Fruit fly (Drosophila melanogaster) whole organism, embryonic: ENCODE results near the gene PolE2.

ENCODE experiments used
- BEAF-32 ChIP-seq: fragments of 200-800 bp; sonication (Bioruptor generic); optimal IDR thresholded peaks from 3 replicates; lab custom pipeline; 2017; ENCODE audit warnings: missing biosample characterization, missing genetic modification characterization, mild to moderate bottlenecking, moderate library complexity, missing genetic modification reagents
- Bgb ChIP-seq: fragments of 200-800 bp; sonication (Bioruptor generic); IDR thresholded peaks from 2 replicates; pipeline ENCODE4 v1.3.6; 2022; ENCODE audit warnings: missing biosample characterization, missing genetic modification characterization; ENCODE audit not compliant: partially characterized antibody
- Bteb2 ChIP-seq: fragments of 200-800 bp; sonication (Bioruptor generic); optimal IDR thresholded peaks from 2 replicates; lab custom pipeline; 2016; ENCODE audit warnings: missing biosample characterization, missing genetic modification characterization
- CG11085 ChIP-seq: fragments of 200-800 bp; sonication (Bioruptor generic); IDR thresholded peaks from 2 replicates; pipeline ENCODE4 v1.3.6; 2022; ENCODE audit warnings: missing biosample characterization, missing genetic modification characterization
- CG11093 ChIP-seq: fragments of 200-800 bp; sonication (Bioruptor generic); IDR thresholded peaks from 3 replicates; pipeline ENCODE4 v1.3.6; 2022; ENCODE audit warnings: missing biosample characterization, missing genetic modification characterization
- CG11560 ChIP-seq: fragments of 200-800 bp; sonication (Bioruptor generic); IDR thresholded peaks from 3 replicates; pipeline ENCODE4 v1.3.6; 2022; ENCODE audit warnings: missing biosample characterization, missing genetic modification characterization
- CG12769 ChIP-seq: fragments of 200-800 bp; sonication (Bioruptor generic); optimal IDR thresholded peaks from 2 replicates; lab custom pipeline; 2019; ENCODE audit warnings: missing biosample characterization, mild to moderate bottlenecking, missing genetic modification characterization, moderate library complexity
- CG13287 ChIP-seq: fragments of 200-800 bp; sonication (Bioruptor generic); IDR thresholded peaks from 2 replicates; pipeline ENCODE4 v1.3.6; 2022; ENCODE audit warnings: missing biosample characterization, missing genetic modification characterization; ENCODE audit not compliant: partially characterized antibody
- CG14710 ChIP-seq: fragments of 200-800 bp; sonication (Bioruptor generic); optimal IDR thresholded peaks from 3 replicates; lab custom pipeline; 2019; ENCODE audit warnings: missing biosample characterization, mild to moderate bottlenecking, missing genetic modification characterization, moderate library complexity
- CG15479 ChIP-seq: fragments of 200-800 bp; sonication (Bioruptor generic); optimal IDR thresholded peaks from 3 replicates; lab custom pipeline; 2019; ENCODE audit warnings: missing biosample characterization, mild to moderate bottlenecking, missing genetic modification characterization, moderate library complexity
- CG15514 ChIP-seq: fragments of 200-800 bp; sonication (Bioruptor generic); optimal IDR thresholded peaks from 3 replicates; lab custom pipeline; 2017; ENCODE audit warnings: missing biosample characterization, missing genetic modification characterization, mild to moderate bottlenecking, moderate library complexity, missing genetic modification reagents
- CG16863 ChIP-seq: fragments of 200-800 bp; sonication (Bioruptor generic); optimal IDR thresholded peaks from 3 replicates; lab custom pipeline; 2016; ENCODE audit warnings: missing biosample characterization, missing genetic modification characterization
- CG17328 ChIP-seq: fragments of 200-800 bp; sonication (Bioruptor generic); IDR thresholded peaks from 2 replicates; pipeline ENCODE4 v1.3.6; 2022; ENCODE audit warnings: missing biosample characterization, missing genetic modification characterization
- CG2875 ChIP-seq: fragments of 200-800 bp; sonication (Bioruptor generic); optimal IDR thresholded peaks from 2 replicates; lab custom pipeline; 2017; ENCODE audit warnings: missing biosample characterization, mild to moderate bottlenecking, missing genetic modification characterization, missing genetic modification reagents
- CG34224 ChIP-seq: fragments of 200-800 bp; sonication (Bioruptor generic); IDR thresholded peaks from 3 replicates; pipeline ENCODE4 v1.3.6; 2022; ENCODE audit warnings: missing biosample characterization, missing genetic modification characterization; ENCODE audit not compliant: partially characterized antibody
- CG4424 ChIP-seq: fragments of 200-800 bp; sonication (Bioruptor generic); optimal IDR thresholded peaks from 3 replicates; lab custom pipeline; 2016; ENCODE audit warnings: missing biosample characterization, missing genetic modification characterization
- CG6765 ChIP-seq: fragments of 200-800 bp; sonication (Bioruptor generic); optimal IDR thresholded peaks from 3 replicates; lab custom pipeline; 2017; ENCODE audit warnings: missing biosample characterization, mild to moderate bottlenecking, missing genetic modification characterization
- CG9876 ChIP-seq: fragments of 200-800 bp; sonication (Bioruptor generic); optimal IDR thresholded peaks from 2 replicates; lab custom pipeline; 2016; ENCODE audit warnings: missing biosample characterization, missing genetic modification characterization
- CHES-1-like ChIP-seq: fragments of 200-800 bp; sonication (Bioruptor generic); optimal IDR thresholded peaks from 2 replicates; lab custom pipeline; 2016; ENCODE audit warnings: missing biosample characterization, missing genetic modification characterization
- Chrac-16 ChIP-seq: fragments of 200-800 bp; sonication (Bioruptor generic); optimal IDR thresholded peaks from 3 replicates; lab custom pipeline; 2016; ENCODE audit warnings: missing biosample characterization, missing genetic modification characterization
- Dref ChIP-seq: fragments of 200-800 bp; sonication (Bioruptor generic); IDR thresholded peaks from 2 replicates; pipeline ENCODE4 v1.3.6; 2022; ENCODE audit warnings: missing biosample characterization, missing genetic modification characterization
- Gug ChIP-seq: fragments of 200-800 bp; sonication (Bioruptor generic); IDR thresholded peaks from 4 replicates; pipeline ENCODE4 v1.3.6; 2022; ENCODE audit warnings: missing biosample characterization, missing genetic modification characterization
- Hand ChIP-seq: fragments of 200-800 bp; sonication (Bioruptor generic); optimal IDR thresholded peaks from 2 replicates; lab custom pipeline; 2017; ENCODE audit warnings: mild to moderate bottlenecking, missing biosample characterization, missing genetic modification reagents, missing genetic modification characterization
- Med ChIP-seq: fragments of 200-800 bp; sonication (Bioruptor generic); peaks from one replicate; lab custom pipeline; 2016; ENCODE audit warnings: missing biosample characterization, missing genetic modification characterization, mild to moderate bottlenecking, inconsistent platforms, moderate library complexity
- Meics ChIP-seq: fragments of 200-800 bp; sonication (Bioruptor generic); optimal IDR thresholded peaks from 2 replicates; lab custom pipeline; 2017; ENCODE audit warnings: missing biosample characterization, mild to moderate bottlenecking, missing genetic modification characterization
- Opbp ChIP-seq: fragments of 200-800 bp; sonication (Bioruptor generic); IDR thresholded peaks from 3 replicates; pipeline ENCODE4 v1.3.6; 2022; ENCODE audit warnings: missing biosample characterization, missing genetic modification characterization; ENCODE audit not compliant: partially characterized antibody
- Sry-β ChIP-seq: fragments of 200-800 bp; sonication (Bioruptor generic); optimal IDR thresholded peaks from 2 replicates; lab custom pipeline; 2018; ENCODE audit warnings: missing biosample characterization, mild to moderate bottlenecking, missing genetic modification characterization, moderate library complexity
- TFAM ChIP-seq: fragments of 200-800 bp; sonication (Bioruptor generic); optimal IDR thresholded peaks from 2 replicates; lab custom pipeline; 2017; ENCODE audit warnings: missing biosample characterization, missing genetic modification characterization, inconsistent platforms
- Taf1 ChIP-seq: fragments of 200-800 bp; sonication (Bioruptor generic); IDR thresholded peaks from 2 replicates; pipeline ENCODE4 v1.3.6; 2022; ENCODE audit warnings: missing biosample characterization, missing genetic modification characterization
- Trl ChIP-seq, 3 experiments: fragments of >200 bp in 2 of 3; fragments of 200-800 bp in 1 of 3; sonication (Bioruptor generic) in 1 of 3; optimal IDR thresholded peaks; 2 replicates in 1 of 3; 3 replicates in 2 of 3; lab custom pipeline; 2016 to 2017; ENCODE audit warnings: missing biosample characterization in 1 of 3, missing genetic modification characterization in 1 of 3
- cas ChIP-seq: fragments of 200-800 bp; sonication (Bioruptor generic); IDR thresholded peaks from 2 replicates; pipeline ENCODE4 v1.3.6; 2022; ENCODE audit warnings: missing biosample characterization, missing genetic modification characterization
- dimm ChIP-seq: fragments of 200-800 bp; sonication (Bioruptor generic); IDR thresholded peaks from 2 replicates; pipeline ENCODE4 v1.3.6; 2022; ENCODE audit warnings: missing biosample characterization, missing genetic modification characterization
- en ChIP-seq: fragments of 200-800 bp; sonication (Bioruptor generic); optimal IDR thresholded peaks from 2 replicates; lab custom pipeline; 2016; ENCODE audit warnings: missing biosample characterization, missing genetic modification characterization
- ftz-f1 ChIP-seq: fragments of 200-800 bp; sonication (Bioruptor generic); optimal IDR thresholded peaks from 2 replicates; lab custom pipeline; 2016; ENCODE audit warnings: missing biosample characterization, missing genetic modification characterization
- gsb ChIP-seq: fragments of 200-800 bp; sonication (Bioruptor generic); IDR thresholded peaks from 2 replicates; pipeline ENCODE4 v1.3.6; 2022; ENCODE audit warnings: missing biosample characterization, missing genetic modification characterization
- gsb-n ChIP-seq: fragments of 200-800 bp; sonication (Bioruptor generic); optimal IDR thresholded peaks from 3 replicates; lab custom pipeline; 2018; ENCODE audit warnings: missing biosample characterization, mild to moderate bottlenecking, missing genetic modification characterization
- hbn ChIP-seq: fragments of 200-800 bp; sonication (Bioruptor generic); IDR thresholded peaks from 2 replicates; pipeline ENCODE4 v1.3.6; 2022; ENCODE audit warnings: missing biosample characterization, missing genetic modification characterization; ENCODE audit not compliant: partially characterized antibody
- inv ChIP-seq: fragments of 200-800 bp; sonication (Bioruptor generic); IDR thresholded peaks from 2 replicates; pipeline ENCODE4 v1.3.6; 2022; ENCODE audit warnings: missing biosample characterization, missing genetic modification characterization; ENCODE audit not compliant: partially characterized antibody
- ken ChIP-seq: fragments of 200-800 bp; sonication (Bioruptor generic); IDR thresholded peaks from 3 replicates; pipeline ENCODE4 v1.3.6; 2022; ENCODE audit warnings: missing biosample characterization, missing genetic modification characterization
- klu ChIP-seq: fragments of 200-800 bp; sonication (Bioruptor generic); IDR thresholded peaks from 2 replicates; pipeline ENCODE4 v1.3.6; 2022; ENCODE audit warnings: missing biosample characterization, missing genetic modification characterization
- lilli ChIP-seq: fragments of 200-800 bp; sonication (Bioruptor generic); optimal IDR thresholded peaks from 3 replicates; lab custom pipeline; 2016; ENCODE audit warnings: missing biosample characterization, missing genetic modification characterization
- lmd ChIP-seq: fragments of 200-800 bp; sonication (Bioruptor generic); IDR thresholded peaks from 2 replicates; pipeline ENCODE4 v1.3.6; 2022; ENCODE audit warnings: missing biosample characterization, missing genetic modification characterization
- mirr ChIP-seq: fragments of 200-800 bp; sonication (Bioruptor generic); optimal IDR thresholded peaks from 3 replicates; lab custom pipeline; 2018; ENCODE audit warnings: missing biosample characterization, mild to moderate bottlenecking, missing genetic modification characterization
- nom ChIP-seq: fragments of 200-800 bp; sonication (Bioruptor generic); optimal IDR thresholded peaks from 2 replicates; lab custom pipeline; 2017; ENCODE audit warnings: missing biosample characterization, missing genetic modification characterization, mild to moderate bottlenecking, moderate library complexity, missing genetic modification reagents
- otp ChIP-seq: fragments of 200-800 bp; sonication (Bioruptor generic); IDR thresholded peaks from 3 replicates; pipeline ENCODE4, ENCODE4 v1.3.6; 2022; ENCODE audit warnings: missing biosample characterization, missing genetic modification characterization
- repo ChIP-seq: fragments of 200-800 bp; sonication (Bioruptor generic); optimal IDR thresholded peaks from 2 replicates; lab custom pipeline; 2016; ENCODE audit warnings: missing biosample characterization, missing genetic modification characterization
- scrt ChIP-seq: fragments of 200-800 bp; sonication (Bioruptor generic); optimal IDR thresholded peaks from 2 replicates; lab custom pipeline; 2018; ENCODE audit warnings: missing biosample characterization, mild to moderate bottlenecking, missing genetic modification characterization, moderate library complexity
- sisA ChIP-seq: fragments of 200-800 bp; sonication (Bioruptor generic); IDR thresholded peaks from 2 replicates; pipeline ENCODE4 v1.3.6; 2022; ENCODE audit warnings: missing biosample characterization, missing genetic modification characterization
- slou ChIP-seq: fragments of 200-800 bp; sonication (Bioruptor generic); optimal IDR thresholded peaks from 3 replicates; lab custom pipeline; 2016; ENCODE audit warnings: missing biosample characterization, missing genetic modification characterization
- tin ChIP-seq: fragments of 200-800 bp; sonication (Bioruptor generic); optimal IDR thresholded peaks from 3 replicates; lab custom pipeline; 2016; ENCODE audit warnings: missing biosample characterization, missing genetic modification characterization
- unc-4 ChIP-seq: fragments of 200-800 bp; sonication (Bioruptor generic); IDR thresholded peaks from 2 replicates; pipeline ENCODE4 v1.3.6; 2022; ENCODE audit warnings: missing biosample characterization, missing genetic modification characterization; ENCODE audit not compliant: partially characterized antibody

PolE2 gene

DNA sequence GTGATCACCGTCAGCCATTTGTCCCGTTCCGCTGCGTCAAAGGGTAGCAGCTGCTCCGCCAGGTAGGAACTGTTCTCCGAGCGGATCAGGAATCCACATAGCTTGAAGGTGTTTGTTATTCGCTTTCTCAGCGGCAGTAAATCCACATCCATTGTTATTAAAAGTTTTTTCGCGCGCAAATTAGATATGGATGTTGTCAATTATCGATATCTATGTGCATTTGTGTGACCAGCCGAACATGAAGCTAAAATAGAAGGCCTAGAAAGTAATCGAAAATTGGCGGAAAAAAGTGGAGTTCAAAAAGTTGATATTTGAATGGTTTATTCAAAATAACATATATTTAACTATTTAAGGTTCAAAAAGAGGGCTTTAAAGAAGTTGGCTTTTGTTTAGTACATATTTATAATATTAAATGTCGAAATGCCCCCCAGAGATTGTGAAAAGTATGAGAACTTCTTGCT is at the start of gene PolE2, which contains the start of gene CG5592:
TSS of gene PolE2 (minus strand) at position 208 of the 461 bp plus-strand sequence.
TSS of gene CG5592 (plus strand) at position 411 of the 461 bp plus-strand sequence.
- no peak for TF ChIP-seq dimm (GFP tag; lab: Robert Waterston, UW)
- no peak for TF ChIP-seq CG15479
- peak; percentile 9; the same call in 1 of the 3 replicates for TF ChIP-seq Opbp
- peak; percentile 14 for TF ChIP-seq CG14710
- no peak for TF ChIP-seq Hand (GFP tag; lab: Kevin White, UChicago)
- TF ChIP-seq CG9876 (GFP tag; lab: Kevin White, UChicago), result no peak
- TF ChIP-seq ken, result no peak
- TF ChIP-seq klu (GFP tag; lab: Robert Waterston, UW), result no peak
- TF ChIP-seq CG11085, result no peak
- TF ChIP-seq Med (GFP tag; lab: Kevin White, UChicago), result peak; percentile 42
- no peak for TF ChIP-seq Gug (GFP tag; lab: Robert Waterston, UW)
- TF ChIP-seq CG13287 (GFP tag; lab: Robert Waterston, UW), result peak; percentile 70
- TF ChIP-seq unc-4 (GFP tag; lab: Robert Waterston, UW), result peak; percentile 58
- no peak for TF ChIP-seq CG17328 (GFP tag; lab: Robert Waterston, UW)
- TF ChIP-seq CG11093, result no peak
- no peak for TF ChIP-seq nom (GFP tag; lab: Kevin White, UChicago)
- no peak for TF ChIP-seq slou (GFP tag; lab: Kevin White, UChicago)
- TF ChIP-seq TFAM (GFP tag; lab: Kevin White, UChicago), result no peak
- TF ChIP-seq Bgb (GFP tag; lab: Robert Waterston, UW), result peak; percentile 45; the same call in 1 of the 2 replicates
- no peak for TF ChIP-seq lmd (GFP tag; lab: Robert Waterston, UW)
- TF ChIP-seq ftz-f1 (GFP tag; lab: Kevin White, UChicago), result no peak
- peak; percentile 22 for TF ChIP-seq CG15514 (GFP tag; lab: Kevin White, UChicago)
- peak; percentile 87 for TF ChIP-seq Dref
- TF ChIP-seq Sry-β (GFP tag; lab: Kevin White, UChicago), result no peak
- TF ChIP-seq en (GFP tag; lab: Kevin White, UChicago), result no peak
- no peak for TF ChIP-seq Chrac-16 (GFP tag; lab: Kevin White, UChicago)
- no peak for TF ChIP-seq tin (GFP tag; lab: Kevin White, UChicago)
- TF ChIP-seq CG6765 (GFP tag; lab: Kevin White, UChicago), result no peak
- TF ChIP-seq CG16863 (GFP tag; lab: Kevin White, UChicago), result no peak
- TF ChIP-seq inv (GFP tag; lab: Robert Waterston, UW), result no peak
- TF ChIP-seq BEAF-32, result peak; percentile 62
- TF ChIP-seq gsb-n (tag; lab: Kevin White, UChicago), result no peak
- TF ChIP-seq sisA (GFP tag; lab: Robert Waterston, UW), result no peak
- TF ChIP-seq repo (GFP tag; lab: Kevin White, UChicago), result no peak
- TF ChIP-seq CG12769 (tag; lab: Kevin White, UChicago), result no peak
- TF ChIP-seq otp (GFP tag; lab: Robert Waterston, UW), result no peak
- no peak for TF ChIP-seq gsb (GFP tag; lab: Robert Waterston, UW)
- TF ChIP-seq CG34224 (GFP tag; lab: Robert Waterston, UW), result peak; percentile 43; the same call in 1 of the 3 replicates
- no peak for TF ChIP-seq Trl (optimal IDR thresholded peaks at IDR 0.05; lab: Kevin White, UChicago)
- no peak for TF ChIP-seq Trl (GFP tag; optimal IDR thresholded peaks at IDR 0.05; lab: Kevin White, UChicago)
- TF ChIP-seq hbn (GFP tag; lab: Robert Waterston, UW), result no peak
- no peak for TF ChIP-seq Bteb2 (GFP tag; lab: Kevin White, UChicago)
- TF ChIP-seq scrt, result no peak
- no peak for TF ChIP-seq Meics (GFP tag; lab: Kevin White, UChicago)
- no peak for TF ChIP-seq Taf1 (GFP tag; lab: Robert Waterston, UW)
- no peak for TF ChIP-seq lilli (GFP tag; lab: Kevin White, UChicago)
- TF ChIP-seq CG2875 (GFP tag; lab: Kevin White, UChicago), result no peak
- no peak for TF ChIP-seq CHES-1-like (GFP tag; lab: Kevin White, UChicago)
- no peak for TF ChIP-seq CG11560 (tag; lab: Robert Waterston, UW)
- no peak for TF ChIP-seq CG4424
- TF ChIP-seq mirr (GFP tag; lab: Kevin White, UChicago), result no peak
- no peak for TF ChIP-seq cas
